Worm (Caenorhabditis elegans): ENCODE data around the gene kcnl-4.

kcnl-4 gene

ce11 chrV:14499074-14499864 lies 31.6 kb upstream of the kcnl-4 start:
- TF ChIP-seq nfya-1 (tag; optimal IDR thresholded peaks at IDR 0.05; ENCODE audit: insufficient read depth) (no peak), R02D3.7 (tag; optimal IDR thresholded peaks at IDR 0.05) (no peak), lsy-12 (tag; optimal IDR thresholded peaks at IDR 0.05) (no peak), nhr-11 (tag; optimal IDR thresholded peaks at IDR 0.05) (no peak), zag-1 (tag; optimal IDR thresholded peaks at IDR 0.05) (no peak), pha-4 (tag; optimal IDR thresholded peaks at IDR 0.05) (peak; percentile 59), lin-39 (tag; optimal IDR thresholded peaks at IDR 0.05) (no peak), snpc-4 (tag; optimal IDR thresholded peaks at IDR 0.05) (no peak), mdl-1 (tag; optimal IDR thresholded peaks at IDR 0.05) (no peak), ama-1 (optimal IDR thresholded peaks at IDR 0.05) (peak; percentile 15), nhr-28 (tag; optimal IDR thresholded peaks at IDR 0.05) (no peak), nhr-25 (tag; optimal IDR thresholded peaks at IDR 0.05) (peak; percentile 21), nhr-77 (tag; optimal IDR thresholded peaks at IDR 0.05) (no peak), hmg-11 (tag; optimal IDR thresholded peaks at IDR 0.05) (no peak), pqm-1 (tag; optimal IDR thresholded peaks at IDR 0.05) (no peak), daf-12 (tag; optimal IDR thresholded peaks at IDR 0.05) (no peak), ztf-4 (tag; optimal IDR thresholded peaks at IDR 0.05) (no peak), jun-1 (tag; optimal IDR thresholded peaks at IDR 0.05) (no peak), nhr-43 (tag; optimal IDR thresholded peaks at IDR 0.05; ENCODE audit: poor library complexity, severe bottlenecking) (no peak), eor-1 (tag; optimal IDR thresholded peaks at IDR 0.05) (no peak), nhr-23 (tag; optimal IDR thresholded peaks at IDR 0.05) (peak; percentile 16), unc-62 (GFP tag; optimal IDR thresholded peaks at IDR 0.05) (no peak), nhr-67 (tag; optimal IDR thresholded peaks at IDR 0.05) (no peak), nhr-76 (tag; optimal IDR thresholded peaks at IDR 0.05) (no peak), skn-1 (tag; optimal IDR thresholded peaks at IDR 0.05) (no peak), egl-5 (tag; optimal IDR thresholded peaks at IDR 0.05) (no peak), fkh-10 (GFP tag; optimal IDR thresholded peaks at IDR 0.05) (no peak)

- TF ChIP-seq tbx-2 (tag; optimal IDR thresholded peaks at IDR 0.05) (no peak), lsy-12 (tag; optimal IDR thresholded peaks at IDR 0.05) (no peak), lin-15B (tag; optimal IDR thresholded peaks at IDR 0.05) (no peak), ceh-16 (tag; optimal IDR thresholded peaks at IDR 0.05) (no peak), jun-1 (tag; optimal IDR thresholded peaks at IDR 0.05) (no peak), unc-39 (tag; optimal IDR thresholded peaks at IDR 0.05) (no peak), ceh-9 (tag; optimal IDR thresholded peaks at IDR 0.05) (no peak), nfya-1 (tag; optimal IDR thresholded peaks at IDR 0.05; ENCODE audit: insufficient read depth) (no peak), ZK546.5 (tag; optimal IDR thresholded peaks at IDR 0.05) (no peak), pha-4 (tag; optimal IDR thresholded peaks at IDR 0.05) (no peak), ztf-11 (tag; optimal IDR thresholded peaks at IDR 0.05) (no peak), snpc-4 (tag; optimal IDR thresholded peaks at IDR 0.05) (no peak), nhr-43 (tag; optimal IDR thresholded peaks at IDR 0.05; ENCODE audit: poor library complexity, severe bottlenecking) (no peak), unc-62 (GFP tag; optimal IDR thresholded peaks at IDR 0.05) (no peak), elt-2 (tag; optimal IDR thresholded peaks at IDR 0.05) (no peak), egl-27 (tag; optimal IDR thresholded peaks at IDR 0.05) (no peak), ceh-82 (tag; optimal IDR thresholded peaks at IDR 0.05) (no peak), fkh-2 (tag; optimal IDR thresholded peaks at IDR 0.05) (no peak), nhr-67 (tag; optimal IDR thresholded peaks at IDR 0.05) (no peak)
Observed at ce11 chrV:14500554-14500953, 30.4 kb upstream of the kcnl-4 start.

- no peak for TF ChIP-seq ZK546.5 (tag; optimal IDR thresholded peaks at IDR 0.05)
- TF ChIP-seq pha-4 (tag; optimal IDR thresholded peaks at IDR 0.05), result peak; percentile 53
- TF ChIP-seq mdl-1 (tag; optimal IDR thresholded peaks at IDR 0.05), result no peak
- TF ChIP-seq ceh-9 (tag; optimal IDR thresholded peaks at IDR 0.05), result no peak
- no peak for TF ChIP-seq nhr-28 (tag; optimal IDR thresholded peaks at IDR 0.05)
- TF ChIP-seq skn-1 (tag; optimal IDR thresholded peaks at IDR 0.05), result no peak
- no peak for TF ChIP-seq nhr-237 (tag; optimal IDR thresholded peaks at IDR 0.05)
- TF ChIP-seq ztf-4 (tag; optimal IDR thresholded peaks at IDR 0.05), result no peak
Observed at ce11 chrV:14501136-14501535, 29.8 kb upstream of the kcnl-4 start, which contains the start of gene R02D5.24. Gene R02D5.24 (plus strand): TSS chrV:14501340.

Measured in whole organism, L3 larva.